Fruit fly (Drosophila melanogaster) Kc167 (cell line): Measurements from ENCODE around the gene CG46314.

Experiments
- Myc ChIP-seq: fragments of >200 bp; optimal IDR thresholded peaks from 2 replicates; lab custom pipeline; 2017; ENCODE audit warnings: missing external identifiers
- psq ChIP-seq: fragments of >200 bp; optimal IDR thresholded peaks from 2 replicates; lab custom pipeline; 2017; ENCODE audit warnings: missing external identifiers

DNA sequence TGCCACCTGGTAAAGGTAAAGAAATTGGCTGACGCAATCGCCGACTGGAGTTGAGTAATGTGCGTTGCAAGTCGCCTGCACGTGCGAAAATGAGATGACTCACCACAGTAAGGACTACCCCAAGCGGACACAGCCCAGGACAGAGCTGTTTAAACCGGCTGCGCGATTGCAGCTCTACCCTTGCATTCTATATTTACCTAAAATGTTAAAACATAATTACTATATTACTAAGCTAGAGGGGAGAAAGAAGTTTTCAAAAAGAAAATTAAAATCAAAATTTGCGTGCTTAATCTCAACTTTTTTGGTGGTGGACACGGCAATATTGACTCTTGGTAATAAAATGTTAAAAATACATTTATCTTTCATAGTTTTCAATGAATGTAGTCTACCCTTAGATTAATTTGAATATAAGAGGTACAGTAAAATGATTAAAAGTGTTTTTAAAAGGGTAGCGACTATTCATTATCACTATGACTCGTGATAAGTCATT lies 2.9 kb upstream of the CG46314 start:
- TF ChIP-seq Myc (lab: Kevin White, UChicago) (no peak), psq (lab: Kevin White, UChicago) (no peak)
